ENCODE assay signal across 1 worm cellular context in genomic region chrIV:378367-378766, ce11.
TF ChIP-seq lines count a peak whose summit lies in the region.

No protein-coding gene starts in this region.

TF ChIP-seq in whole organism, L4 larva, 104 proteins besides CTCF, POLR2A, EP300 and RAD21 (continued from another document):
- TF ChIP-seq cey-2 (tag; optimal IDR thresholded peaks at IDR 0.05; lab: Kevin White, UChicago; ENCODE audit: borderline replicate concordance, insufficient read depth) (no peak), daf-12 (tag; optimal IDR thresholded peaks at IDR 0.05; lab: Kevin White, UChicago) (no peak), lin-29 (GFP tag; IDR thresholded peaks at IDR 0.05; lab: Robert Waterston, UW) (no peak), zip-11 (GFP tag; IDR thresholded peaks at IDR 0.05; lab: Robert Waterston, UW) (no peak), nhr-48 (tag; optimal IDR thresholded peaks at IDR 0.05; lab: Kevin White, UChicago) (no peak), dmd-8 (GFP tag; IDR thresholded peaks at IDR 0.05; lab: Robert Waterston, UW) (no peak), ceh-32 (tag; optimal IDR thresholded peaks at IDR 0.05; lab: Kevin White, UChicago; ENCODE audit: poor library complexity) (no peak), jun-1 (tag; optimal IDR thresholded peaks at IDR 0.05; lab: Kevin White, UChicago) (no peak), nhr-42 (GFP tag; IDR thresholded peaks at IDR 0.05; lab: Robert Waterston, UW) (no peak), dmd-6 (GFP tag; IDR thresholded peaks at IDR 0.05; lab: Robert Waterston, UW) (peak; percentile 43; the same call in 1 of the 2 replicates), set-16 (GFP tag; IDR thresholded peaks at IDR 0.05; lab: Robert Waterston, UW) (no peak), nhr-6 (tag; optimal IDR thresholded peaks at IDR 0.05; lab: Kevin White, UChicago) (no peak)
